Fruit fly (Drosophila melanogaster): Measurements from ENCODE around the gene CG9981.

Gene CG9981

DNA sequence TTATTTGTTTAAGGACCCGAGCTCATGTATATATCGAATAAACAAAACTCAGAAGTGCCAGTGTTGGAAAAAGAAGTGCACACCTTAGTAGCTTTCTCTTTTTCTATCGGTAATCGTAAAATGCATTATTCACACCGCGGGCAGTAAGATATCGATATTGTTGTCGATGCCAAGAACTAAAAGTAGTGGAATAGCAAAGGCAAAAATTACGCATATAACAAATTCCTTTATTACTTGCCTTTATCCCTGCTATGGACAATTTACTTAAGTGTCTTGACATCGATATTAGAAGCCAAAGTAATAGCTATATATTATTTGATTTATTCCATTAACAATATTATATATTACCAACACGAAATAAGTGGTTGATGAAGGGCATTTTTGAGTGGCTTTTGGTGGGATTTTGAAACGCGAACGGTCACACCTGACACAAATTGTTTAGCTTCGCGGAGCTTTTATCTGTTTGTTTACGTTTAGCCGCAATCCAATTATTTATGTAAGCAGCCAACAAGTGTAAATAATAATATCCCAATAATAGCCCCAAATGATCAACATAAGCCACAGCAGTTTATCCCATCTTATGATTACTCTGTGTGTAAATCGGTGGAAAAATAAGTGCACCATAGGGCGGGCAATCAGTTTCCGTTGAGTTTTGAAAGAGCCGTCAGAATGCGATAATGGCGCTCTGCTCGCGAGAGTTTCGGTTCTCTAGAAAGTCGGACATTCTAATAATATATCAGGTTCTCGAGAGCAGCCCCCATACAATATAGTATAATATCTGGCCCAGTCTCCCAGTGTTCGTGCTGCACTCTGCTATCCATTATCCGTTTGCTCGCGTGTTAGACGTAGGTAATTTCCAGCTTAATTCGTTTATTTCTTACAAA is 19.8 kb downstream of the CG9981 start, which contains the start of the genes CG9992 and CG4239 (continued):
- TF ChIP-seq CG7839 (tag; optimal IDR thresholded peaks at IDR 0.05), result peak; percentile 72
- peak; percentile 56 for TF ChIP-seq NfI (GFP tag; optimal IDR thresholded peaks at IDR 0.05)
- TF ChIP-seq ci (GFP tag; IDR thresholded peaks at IDR 0.05), result peak; percentile 47; the same call in 1 of the 3 replicates
- peak; percentile 5 for TF ChIP-seq Atf-2 (GFP tag; optimal IDR thresholded peaks at IDR 0.05)
- TF ChIP-seq D19B (GFP tag; optimal IDR thresholded peaks at IDR 0.05), result no peak
- TF ChIP-seq slbo (GFP tag; IDR thresholded peaks at IDR 0.05), result peak; percentile 76
- peak; percentile 13 for TF ChIP-seq CG10147 (GFP tag; optimal IDR thresholded peaks at IDR 0.05)
- TF ChIP-seq CoRest (tag; optimal IDR thresholded peaks at IDR 0.05), result peak; percentile 85
- no peak for TF ChIP-seq grn (GFP tag; optimal IDR thresholded peaks at IDR 0.05)
- peak; percentile 36 for TF ChIP-seq CG10543 (GFP tag; optimal IDR thresholded peaks at IDR 0.05)
- peak; percentile 4 for TF ChIP-seq CG7556 (GFP tag; optimal IDR thresholded peaks at IDR 0.05)
- peak; percentile 61; the same call in 2 of the 3 replicates for TF ChIP-seq HLH4C (GFP tag; IDR thresholded peaks at IDR 0.05; ENCODE audit: partially characterized antibody)
- TF ChIP-seq en (GFP tag; optimal IDR thresholded peaks at IDR 0.05), result no peak
- TF ChIP-seq NK7.1 (GFP tag; optimal IDR thresholded peaks at IDR 0.05), result no peak
- peak; percentile 73 for TF ChIP-seq knrl (GFP tag; IDR thresholded peaks at IDR 0.05; ENCODE audit: partially characterized antibody)
- peak; percentile 36 to 59 for TF ChIP-seq Hr51 (GFP tag; optimal IDR thresholded peaks at IDR 0.05)
- TF ChIP-seq CG18262 (tag; optimal IDR thresholded peaks at IDR 0.05), result peak; percentile 36
- peak; percentile 45 for TF ChIP-seq CG9437 (GFP tag; optimal IDR thresholded peaks at IDR 0.05)
- peak; percentile 49 for TF ChIP-seq CG30431 (GFP tag; optimal IDR thresholded peaks at IDR 0.05)
- no peak for TF ChIP-seq CG1792 (GFP tag; optimal IDR thresholded peaks at IDR 0.05)
- TF ChIP-seq B-H1 (GFP tag; IDR thresholded peaks at IDR 0.05), result peak; percentile 24; the same call in 2 of the 3 replicates
- no peak for TF ChIP-seq dm (GFP tag; optimal IDR thresholded peaks at IDR 0.05)
- TF ChIP-seq wor (GFP tag; IDR thresholded peaks at IDR 0.05), result no peak
- TF ChIP-seq CG7928 (GFP tag; optimal IDR thresholded peaks at IDR 0.05), result no peak
- TF ChIP-seq BEAF-32 (GFP tag; optimal IDR thresholded peaks at IDR 0.05), result peak; percentile 87
- TF ChIP-seq sens-2 (GFP tag; IDR thresholded peaks at IDR 0.05), result no peak
- TF ChIP-seq CG15479 (GFP tag; optimal IDR thresholded peaks at IDR 0.05), result no peak
- 0 out of 3 replicates have a peak, but pooled peaks have one; percentile 9 for TF ChIP-seq ken (GFP tag; IDR thresholded peaks at IDR 0.05)
- no peak for TF ChIP-seq CG7987 (GFP tag; optimal IDR thresholded peaks at IDR 0.05)
- TF ChIP-seq CG15601 (tag; optimal IDR thresholded peaks at IDR 0.05), result peak; percentile 6
- peak; percentile 69 for TF ChIP-seq zfh2 (GFP tag; optimal IDR thresholded peaks at IDR 0.05)
- TF ChIP-seq btn (GFP tag; optimal IDR thresholded peaks at IDR 0.05), result no peak
- TF ChIP-seq CG2116 (GFP tag; optimal IDR thresholded peaks at IDR 0.05), result peak; percentile 51
- 0 out of 3 replicates have a peak, but pooled peaks have one; percentile 27 for TF ChIP-seq Optix (GFP tag; IDR thresholded peaks at IDR 0.05)
- peak; percentile 81 for TF ChIP-seq CG14710 (tag; optimal IDR thresholded peaks at IDR 0.05)
- TF ChIP-seq luna (GFP tag; optimal IDR thresholded peaks at IDR 0.05), result no peak
- TF ChIP-seq insv (GFP tag; optimal IDR thresholded peaks at IDR 0.05), result no peak
- TF ChIP-seq Gsc (GFP tag; IDR thresholded peaks at IDR 0.05), result no peak
- peak; percentile 52; the same call in 1 of the 2 replicates for TF ChIP-seq nerfin-2 (GFP tag; IDR thresholded peaks at IDR 0.05; ENCODE audit: partially characterized antibody)
- peak; percentile 61 for TF ChIP-seq mam (GFP tag; optimal IDR thresholded peaks at IDR 0.05)
- no peak for TF ChIP-seq Side (GFP tag; optimal IDR thresholded peaks at IDR 0.05)
- TF ChIP-seq sna (GFP tag; IDR thresholded peaks at IDR 0.05; ENCODE audit: partially characterized antibody), result no peak
- peak; percentile 69 for TF ChIP-seq bbx (GFP tag; IDR thresholded peaks at IDR 0.05; ENCODE audit: partially characterized antibody)
- peak; percentile 25 for TF ChIP-seq CG4328 (GFP tag; optimal IDR thresholded peaks at IDR 0.05)
- TF ChIP-seq Dp (GFP tag; optimal IDR thresholded peaks at IDR 0.05), result peak; percentile 29
- peak; percentile 71 for TF ChIP-seq sug (tag; optimal IDR thresholded peaks at IDR 0.05)
- TF ChIP-seq HLHmδ (GFP tag; optimal IDR thresholded peaks at IDR 0.05), result no peak
